Worm (Caenorhabditis elegans) whole organism, L3 larva: Measurements from ENCODE around the gene nfya-1.

Source experiments
- aly-2 ChIP-seq: fragments of 150-350 bp; optimal IDR thresholded peaks from 2 replicates; lab custom pipeline; 2014; ENCODE audit warnings: missing biosample characterization, missing genetic modification characterization
- ama-1 ChIP-seq: fragments of 150-350 bp; optimal IDR thresholded peaks from 2 replicates; lab custom pipeline; 2018
- ceh-16 ChIP-seq: sonication (generic microtip); optimal IDR thresholded peaks from 2 replicates; lab custom pipeline; 2017; ENCODE audit warnings: missing biosample characterization, missing genetic modification characterization
- ceh-28 ChIP-seq: fragments of 150-350 bp; optimal IDR thresholded peaks from 2 replicates; lab custom pipeline; 2014; ENCODE audit warnings: missing biosample characterization, missing genetic modification reagents, missing genetic modification characterization
- ceh-82 ChIP-seq: fragments of 150-350 bp; optimal IDR thresholded peaks from 2 replicates; lab custom pipeline; 2014; ENCODE audit warnings: missing biosample characterization, missing genetic modification characterization
- ceh-9 ChIP-seq: sonication (generic microtip); optimal IDR thresholded peaks from 2 replicates; lab custom pipeline; 2018; ENCODE audit warnings: missing biosample characterization, missing genetic modification characterization
- daf-12 ChIP-seq: fragments of 150-350 bp; optimal IDR thresholded peaks from 2 replicates; lab custom pipeline; 2014; ENCODE audit warnings: missing biosample characterization, missing genetic modification reagents, missing genetic modification characterization
- egl-27 ChIP-seq: sonication (generic microtip); optimal IDR thresholded peaks from 4 replicates; lab custom pipeline; 2017; ENCODE audit warnings: missing biosample characterization, missing genetic modification reagents, missing genetic modification characterization
- elt-2 ChIP-seq: sonication (generic microtip); optimal IDR thresholded peaks from 2 replicates; lab custom pipeline; 2016; ENCODE audit warnings: missing genetic modification reagents, mild to moderate bottlenecking, missing genetic modification characterization, missing compliant biosample characterization
- elt-3 ChIP-seq, 3 experiments: fragments of 150-350 bp in 1 of 3; sonication (generic microtip) in 2 of 3; optimal IDR thresholded peaks; 2 replicates in 2 of 3; 4 replicates in 1 of 3; lab custom pipeline; 2014 to 2017; ENCODE audit warnings: missing biosample characterization in 3 of 3, missing genetic modification characterization in 3 of 3
- eor-1 ChIP-seq, 2 experiments: fragments of 150-350 bp; optimal IDR thresholded peaks; 2 replicates each; lab custom pipeline; 2014 to 2018; ENCODE audit warnings: missing biosample characterization in 2 of 2, missing genetic modification characterization in 2 of 2
- fkh-2 ChIP-seq: fragments of 150-350 bp; optimal IDR thresholded peaks from 2 replicates; lab custom pipeline; 2014; ENCODE audit warnings: missing biosample characterization, missing genetic modification reagents, missing genetic modification characterization
- fos-1 ChIP-seq: fragments of 150-350 bp; optimal IDR thresholded peaks from 2 replicates; lab custom pipeline; 2014; ENCODE audit warnings: missing biosample characterization, missing genetic modification characterization
- hmg-11 ChIP-seq: sonication (generic microtip); optimal IDR thresholded peaks from 2 replicates; lab custom pipeline; 2016; ENCODE audit warnings: missing genetic modification characterization, missing compliant biosample characterization
- jun-1 ChIP-seq: fragments of 150-350 bp; optimal IDR thresholded peaks from 2 replicates; lab custom pipeline; 2014; ENCODE audit warnings: missing biosample characterization, missing genetic modification reagents, missing genetic modification characterization
- lin-15B ChIP-seq: fragments of 150-350 bp; optimal IDR thresholded peaks from 2 replicates; lab custom pipeline; 2014; ENCODE audit warnings: missing biosample characterization, missing genetic modification characterization
- lin-39 ChIP-seq: fragments of 150-350 bp; optimal IDR thresholded peaks from 2 replicates; lab custom pipeline; 2018; ENCODE audit warnings: missing biosample characterization, missing genetic modification reagents, missing genetic modification characterization
- lsy-12 ChIP-seq: sonication (generic microtip); optimal IDR thresholded peaks from 2 replicates; lab custom pipeline; 2016; ENCODE audit warnings: mild to moderate bottlenecking, missing genetic modification characterization, missing compliant biosample characterization
- mdl-1 ChIP-seq: fragments of 150-350 bp; optimal IDR thresholded peaks from 2 replicates; lab custom pipeline; 2014; ENCODE audit warnings: missing biosample characterization, missing genetic modification characterization
- nfya-1 ChIP-seq: sonication (generic microtip); optimal IDR thresholded peaks from 2 replicates; lab custom pipeline; 2017; ENCODE audit warnings: missing genetic modification characterization, mild to moderate bottlenecking, missing compliant biosample characterization, antibody characterized with exemption, moderate library complexity; ENCODE audit not compliant: insufficient read depth
- nhr-12 ChIP-seq: fragments of 150-350 bp; optimal IDR thresholded peaks from 2 replicates; lab custom pipeline; 2014; ENCODE audit warnings: missing biosample characterization, missing genetic modification characterization
- nhr-23 ChIP-seq: fragments of 150-350 bp; optimal IDR thresholded peaks from 2 replicates; lab custom pipeline; 2014; ENCODE audit warnings: missing biosample characterization, missing genetic modification reagents, missing genetic modification characterization
- nhr-25 ChIP-seq: sonication (generic microtip); optimal IDR thresholded peaks from 2 replicates; lab custom pipeline; 2017; ENCODE audit warnings: missing biosample characterization, missing genetic modification characterization
- nhr-43 ChIP-seq: sonication (generic microtip); optimal IDR thresholded peaks from 2 replicates; lab custom pipeline; 2016; ENCODE audit warnings: mild to moderate bottlenecking, missing genetic modification characterization, missing compliant biosample characterization; ENCODE audit not compliant: poor library complexity, severe bottlenecking
- nhr-67 ChIP-seq: fragments of 150-350 bp; optimal IDR thresholded peaks from 2 replicates; lab custom pipeline; 2014; ENCODE audit warnings: missing biosample characterization, missing genetic modification characterization
- nhr-76 ChIP-seq: fragments of 150-350 bp; sonication (generic microtip); optimal IDR thresholded peaks from 5 replicates; lab custom pipeline; 2014; ENCODE audit warnings: missing biosample characterization, missing genetic modification characterization
- pha-4 ChIP-seq: fragments of 150-350 bp; optimal IDR thresholded peaks from 2 replicates; lab custom pipeline; 2014; ENCODE audit warnings: missing biosample characterization, missing genetic modification reagents, missing genetic modification characterization
- pqm-1 ChIP-seq: fragments of 150-350 bp; optimal IDR thresholded peaks from 2 replicates; lab custom pipeline; 2017; ENCODE audit warnings: missing biosample characterization, missing genetic modification characterization, inconsistent platforms
- sea-2 ChIP-seq: fragments of 150-350 bp; sonication (generic microtip); optimal IDR thresholded peaks from 4 replicates; lab custom pipeline; 2014; ENCODE audit warnings: missing biosample characterization, missing genetic modification reagents, missing genetic modification characterization
- unc-62 ChIP-seq: fragments of 150-350 bp; sonication (generic microtip); optimal IDR thresholded peaks from 4 replicates; lab custom pipeline; 2014; ENCODE audit warnings: missing biosample characterization, missing genetic modification reagents, missing genetic modification characterization
- zag-1 ChIP-seq: fragments of 150-350 bp; optimal IDR thresholded peaks from 2 replicates; lab custom pipeline; 2014; ENCODE audit warnings: missing biosample characterization, missing genetic modification characterization
- ztf-11 ChIP-seq: fragments of 150-350 bp; optimal IDR thresholded peaks from 2 replicates; lab custom pipeline; 2014; ENCODE audit warnings: missing biosample characterization, missing genetic modification characterization

nfya-1 gene

ce11 chrX:11974629-11975085, 28.0 kb upstream of the nfya-1 start, which contains the start of gene set-6:
TSS of gene set-6 (minus strand) at chrX:11974679.
- TF ChIP-seq ceh-82 (no peak), nfya-1 (tag; lab: Kevin White, UChicago) (peak; percentile 56), ceh-28 (tag; lab: Kevin White, UChicago) (peak; percentile 79), jun-1 (tag; lab: Kevin White, UChicago) (no peak), hmg-11 (tag; lab: Kevin White, UChicago) (peak; percentile 23), nhr-23 (tag; lab: Kevin White, UChicago) (peak; percentile 19), nhr-25 (tag; lab: Kevin White, UChicago) (peak; percentile 24)

ce11 chrX:11971323-11971722, 24.7 kb upstream of the nfya-1 start:
- TF ChIP-seq ceh-16 (tag; lab: Kevin White, UChicago), result no peak
- TF ChIP-seq ama-1, result peak; percentile 54

- TF ChIP-seq pqm-1 (tag; lab: Kevin White, UChicago) (peak; percentile 37), nhr-76 (tag; lab: Kevin White, UChicago) (no peak), ztf-11 (tag; lab: Kevin White, UChicago) (no peak), elt-2 (peak; percentile 34)
- TF ChIP-seq, all 47 proteins: peak for 2
These were observed 22.9 kb upstream of the nfya-1 start for ce11 chrX:11969554-11969953.

- TF ChIP-seq hmg-11 (tag; lab: Kevin White, UChicago) (no peak), zag-1 (tag; lab: Kevin White, UChicago) (no peak), nhr-76 (tag; lab: Kevin White, UChicago) (no peak), fkh-2 (tag; lab: Kevin White, UChicago) (no peak), ztf-11 (tag; lab: Kevin White, UChicago) (no peak), nhr-12 (tag; lab: Kevin White, UChicago) (no peak), daf-12 (tag; lab: Kevin White, UChicago) (no peak), unc-62 (no peak), aly-2 (no peak)
These were observed 22.4 kb upstream of the nfya-1 start for ce11 chrX:11969085-11969484.

- no peak for TF ChIP-seq nhr-76 (tag; lab: Kevin White, UChicago)
- TF ChIP-seq nhr-23 (tag; lab: Kevin White, UChicago), result no peak
- no peak for TF ChIP-seq lin-15B (tag; lab: Kevin White, UChicago)
- no peak for TF ChIP-seq fos-1 (tag; lab: Kevin White, UChicago)
- no peak for TF ChIP-seq lin-39 (tag; lab: Kevin White, UChicago)
- no peak for TF ChIP-seq nhr-25 (tag; lab: Kevin White, UChicago)
- TF ChIP-seq elt-3 (tag; optimal IDR thresholded peaks at IDR 0.05; lab: Kevin White, UChicago), result no peak
- TF ChIP-seq ama-1, result peak; percentile 37
- TF ChIP-seq ceh-16 (tag; lab: Kevin White, UChicago), result no peak
- TF ChIP-seq eor-1 (tag; optimal IDR thresholded peaks at IDR 0.05; lab: Kevin White, UChicago), result no peak
- peak; percentile 17 for TF ChIP-seq pha-4 (tag; lab: Kevin White, UChicago)
- no peak for TF ChIP-seq nhr-12 (tag; lab: Kevin White, UChicago)
- no peak for TF ChIP-seq lsy-12 (tag; lab: Kevin White, UChicago)
- TF ChIP-seq elt-2, result peak; percentile 91
- no peak for TF ChIP-seq egl-27
- TF ChIP-seq nhr-43 (tag; lab: Kevin White, UChicago), result peak; percentile 52
- no peak for TF ChIP-seq aly-2
- TF ChIP-seq nhr-67 (tag; lab: Kevin White, UChicago), result no peak
- TF ChIP-seq pqm-1 (tag; lab: Kevin White, UChicago), result peak; percentile 52
- TF ChIP-seq ztf-11 (tag; lab: Kevin White, UChicago), result no peak
- TF ChIP-seq sea-2 (GFP tag; lab: Kevin White, UChicago), result no peak
- TF ChIP-seq zag-1 (tag; lab: Kevin White, UChicago), result no peak
These were observed 21.5 kb upstream of the nfya-1 start for ce11 chrX:11968024-11968598.

- no peak for TF ChIP-seq egl-27
- no peak for TF ChIP-seq ceh-9 (tag; lab: Kevin White, UChicago)
- TF ChIP-seq ceh-82, result no peak
- no peak for TF ChIP-seq hmg-11 (tag; lab: Kevin White, UChicago)
- no peak for TF ChIP-seq ama-1
- TF ChIP-seq mdl-1 (tag; lab: Kevin White, UChicago), result no peak
These were observed 20.4 kb upstream of the nfya-1 start for ce11 chrX:11967034-11967433.
